Worm (Caenorhabditis elegans) whole organism, midembryonic: ENCODE results near the gene cal-7.

Source experiments
- T22C8.4 ChIP-seq: fragments of 200-800 bp; sonication (Bioruptor generic); IDR thresholded peaks from 2 replicates; pipeline ENCODE4 v1.3.6; 2022; ENCODE audit warnings: missing genetic modification characterization, missing compliant biosample characterization
- cog-1 ChIP-seq: sonication (generic microtip); optimal IDR thresholded peaks from 2 replicates; lab custom pipeline; 2016; ENCODE audit warnings: missing genetic modification characterization, missing compliant biosample characterization
- flt-1 ChIP-seq: fragments of 200-800 bp; sonication (Bioruptor generic); IDR thresholded peaks from 2 replicates; pipeline ENCODE4 v1.3.6; 2022; ENCODE audit warnings: missing genetic modification characterization, missing compliant biosample characterization
- klf-2 ChIP-seq: fragments of 200-800 bp; sonication (Bioruptor generic); conservative IDR thresholded peaks from 2 replicates; pipeline ENCODE4 v1.3.6; 2022; ENCODE audit warnings: missing genetic modification reagents, missing genetic modification characterization, missing compliant biosample characterization
- med-1 ChIP-seq: sonication (generic microtip); optimal IDR thresholded peaks from 2 replicates; lab custom pipeline; 2017; ENCODE audit warnings: missing genetic modification characterization, mild to moderate bottlenecking, missing compliant biosample characterization, antibody characterized with exemption, missing genetic modification reagents; ENCODE audit not compliant: insufficient read depth
- ref-1 ChIP-seq: fragments of 200-800 bp; sonication (Bioruptor generic); conservative IDR thresholded peaks from 2 replicates; pipeline ENCODE4 v1.3.6; 2022; ENCODE audit warnings: missing genetic modification reagents, missing genetic modification characterization, missing compliant biosample characterization
- tab-1 ChIP-seq: fragments of 200-800 bp; sonication (Bioruptor generic); IDR thresholded peaks from 2 replicates; pipeline ENCODE4 v1.3.6; 2022; ENCODE audit warnings: missing genetic modification characterization, missing compliant biosample characterization
- ztf-23 ChIP-seq: fragments of 200-800 bp; sonication (Bioruptor generic); IDR thresholded peaks from 2 replicates; pipeline ENCODE4 v1.3.6; 2022; ENCODE audit warnings: missing genetic modification reagents, missing genetic modification characterization, missing compliant biosample characterization
- ztf-29 ChIP-seq: fragments of 200-800 bp; sonication (Bioruptor generic); IDR thresholded peaks from 2 replicates; pipeline ENCODE4 v1.3.6; 2022; ENCODE audit warnings: missing genetic modification reagents, missing genetic modification characterization, missing compliant biosample characterization

cal-7 gene

ce11 chrV:9758437-9758836, 24.5 kb downstream of the cal-7 start:
- no peak for TF ChIP-seq T22C8.4 (GFP tag; lab: Robert Waterston, UW)
- no peak for TF ChIP-seq ztf-29 (GFP tag; lab: Robert Waterston, UW)
- no peak for TF ChIP-seq klf-2 (GFP tag; lab: Robert Waterston, UW)
- TF ChIP-seq med-1 (GFP tag; lab: Kevin White, UChicago), result no peak
- no peak for TF ChIP-seq ztf-23 (GFP tag; lab: Robert Waterston, UW)
- no peak for TF ChIP-seq cog-1 (tag; lab: Kevin White, UChicago)
- TF ChIP-seq ref-1, result no peak
- TF ChIP-seq tab-1, result no peak
- no peak for TF ChIP-seq flt-1 (GFP tag; lab: Robert Waterston, UW)

DNA sequence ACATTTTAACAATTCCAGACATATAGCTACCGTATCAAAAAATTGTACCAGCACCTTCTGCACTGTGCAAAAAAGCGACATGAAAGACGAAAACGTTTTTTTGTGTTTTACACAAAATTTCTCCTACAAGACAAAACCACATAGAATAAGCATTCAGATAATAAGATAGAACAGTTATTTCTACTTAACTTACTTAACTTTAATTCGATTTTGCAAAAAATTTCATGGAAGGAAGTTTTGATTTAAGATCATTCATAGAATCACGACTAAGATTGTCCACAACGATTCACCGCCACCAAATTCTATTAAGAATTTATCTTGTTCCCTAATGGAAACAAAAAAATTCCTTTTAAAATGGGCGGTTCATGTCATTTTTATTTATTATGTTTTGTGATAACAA, 29.9 kb downstream of the cal-7 start:
- TF ChIP-seq ztf-23 (GFP tag; lab: Robert Waterston, UW), result no peak
- TF ChIP-seq ztf-29 (GFP tag; lab: Robert Waterston, UW), result no peak
- no peak for TF ChIP-seq klf-2 (GFP tag; lab: Robert Waterston, UW)
- TF ChIP-seq T22C8.4 (GFP tag; lab: Robert Waterston, UW), result no peak
- no peak for TF ChIP-seq tab-1
- no peak for TF ChIP-seq flt-1 (GFP tag; lab: Robert Waterston, UW)
- TF ChIP-seq med-1 (GFP tag; lab: Kevin White, UChicago), result no peak
- no peak for TF ChIP-seq ref-1
- TF ChIP-seq cog-1 (tag; lab: Kevin White, UChicago), result no peak

DNA sequence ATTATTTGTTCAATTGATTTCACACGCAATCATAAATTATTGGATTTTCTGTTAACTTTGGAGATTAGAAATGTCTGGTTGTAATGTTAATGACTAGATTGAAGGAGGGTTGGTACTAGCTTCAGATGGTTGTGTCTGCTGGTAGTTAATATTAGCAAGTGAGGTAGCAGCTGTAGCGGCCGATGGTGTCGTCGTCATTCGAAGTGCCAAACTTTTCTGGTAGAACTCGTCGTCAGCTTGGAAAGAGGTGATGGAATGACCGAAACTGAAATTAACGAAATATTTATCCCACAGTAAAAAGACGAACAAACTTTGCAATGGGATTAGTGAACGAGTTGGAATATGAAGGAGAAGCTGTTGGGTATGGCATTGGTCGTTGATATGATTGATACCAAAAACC, 30.6 kb downstream of the cal-7 start:
- TF ChIP-seq ztf-23 (GFP tag; lab: Robert Waterston, UW) (no peak), ztf-29 (GFP tag; lab: Robert Waterston, UW) (no peak), T22C8.4 (GFP tag; lab: Robert Waterston, UW) (no peak), cog-1 (tag; lab: Kevin White, UChicago) (no peak), med-1 (GFP tag; lab: Kevin White, UChicago) (no peak), ref-1 (no peak), flt-1 (GFP tag; lab: Robert Waterston, UW) (no peak), tab-1 (no peak), klf-2 (GFP tag; lab: Robert Waterston, UW) (no peak)

ce11 chrV:9765622-9766021, 31.7 kb downstream of the cal-7 start:
- TF ChIP-seq klf-2 (GFP tag; lab: Robert Waterston, UW) (no peak), ztf-23 (GFP tag; lab: Robert Waterston, UW) (no peak), flt-1 (GFP tag; lab: Robert Waterston, UW) (no peak), ztf-29 (GFP tag; lab: Robert Waterston, UW) (no peak), cog-1 (tag; lab: Kevin White, UChicago) (no peak), T22C8.4 (GFP tag; lab: Robert Waterston, UW) (no peak), tab-1 (no peak), ref-1 (no peak)

DNA sequence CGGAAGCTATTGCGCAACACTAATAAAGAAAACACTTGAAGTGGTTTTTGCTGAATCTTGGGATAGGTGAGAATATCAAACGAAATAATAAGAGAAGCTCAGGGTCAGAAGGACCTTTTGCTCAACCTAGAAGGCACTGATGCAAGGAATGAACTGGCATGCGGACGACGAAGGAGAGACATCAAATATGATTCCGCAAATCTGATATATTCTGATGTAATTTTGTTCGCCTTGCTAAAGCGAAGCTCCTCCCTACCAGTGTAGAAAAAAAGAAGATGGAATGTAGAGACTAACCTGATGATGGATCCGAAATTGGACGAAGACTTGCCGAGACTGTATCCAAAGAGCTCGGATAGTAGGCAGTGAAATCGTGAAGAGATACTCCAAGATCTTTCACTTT, 34.0 kb downstream of the cal-7 start:
- TF ChIP-seq ztf-29 (GFP tag; lab: Robert Waterston, UW) (no peak), ztf-23 (GFP tag; lab: Robert Waterston, UW) (no peak), ref-1 (no peak), flt-1 (GFP tag; lab: Robert Waterston, UW) (no peak), cog-1 (tag; lab: Kevin White, UChicago) (no peak), tab-1 (no peak), T22C8.4 (GFP tag; lab: Robert Waterston, UW) (no peak), med-1 (GFP tag; lab: Kevin White, UChicago) (no peak), klf-2 (GFP tag; lab: Robert Waterston, UW) (no peak)

DNA sequence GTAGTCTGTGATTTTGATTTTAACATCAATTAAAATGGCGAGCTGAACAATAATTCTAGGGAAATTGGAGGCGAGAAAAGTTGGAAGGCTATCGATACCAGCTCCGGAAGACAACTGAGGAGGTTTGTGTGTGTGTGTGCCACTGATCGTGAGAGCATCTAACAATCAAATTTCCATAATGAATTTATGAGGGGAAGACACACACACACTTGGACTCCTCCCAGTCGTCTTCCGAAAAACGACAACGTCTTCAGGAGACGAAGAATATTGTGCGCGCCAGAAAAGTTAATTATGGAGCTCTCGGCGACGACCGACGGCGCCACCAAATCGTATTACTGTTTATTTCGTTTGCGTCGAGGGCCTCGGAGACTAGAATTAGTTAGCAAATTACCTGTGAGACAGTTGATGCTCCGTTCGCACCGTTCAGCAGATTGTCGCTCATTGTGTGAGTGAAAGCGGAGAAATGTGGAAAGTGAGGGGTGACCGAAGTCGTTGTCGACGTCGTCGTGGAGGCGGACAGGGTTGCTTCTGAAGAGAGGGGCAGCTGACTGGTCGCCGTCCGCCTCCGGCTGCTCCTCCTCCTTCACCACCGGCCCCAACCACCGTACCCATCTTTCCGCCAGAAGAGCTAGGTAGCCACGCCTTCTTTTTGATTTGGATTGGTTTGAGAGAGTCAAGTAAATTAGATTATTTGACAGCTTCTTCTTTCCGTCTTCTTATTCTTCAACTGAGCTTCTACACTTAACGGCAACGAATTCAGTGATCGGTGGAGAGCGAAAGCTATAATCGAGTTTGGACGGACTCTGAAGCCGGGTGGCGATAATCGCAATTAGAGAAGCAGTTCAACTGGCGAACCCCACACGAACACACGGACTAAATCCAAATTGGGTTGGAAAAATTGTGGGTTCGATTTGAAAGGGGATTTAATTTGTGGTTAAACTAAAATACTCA, 35.2 kb downstream of the cal-7 start, which contains the start of gene unc-42:
unc-42 (minus strand) TSS at position 564 of the 951 bp plus-strand sequence.
- TF ChIP-seq T22C8.4 (GFP tag; lab: Robert Waterston, UW) (no peak), tab-1 (no peak), ref-1 (no peak), klf-2 (GFP tag; lab: Robert Waterston, UW) (no peak), cog-1 (tag; lab: Kevin White, UChicago) (no peak), med-1 (GFP tag; lab: Kevin White, UChicago) (no peak), ztf-23 (GFP tag; lab: Robert Waterston, UW) (no peak), flt-1 (GFP tag; lab: Robert Waterston, UW) (0 out of 2 replicates have a peak, but pooled peaks have one; percentile 27)

ce11 chrV:9771311-9771710, 37.4 kb downstream of the cal-7 start:
- TF ChIP-seq klf-2 (GFP tag; lab: Robert Waterston, UW) (no peak), ref-1 (no peak), T22C8.4 (GFP tag; lab: Robert Waterston, UW) (no peak), tab-1 (no peak), med-1 (GFP tag; lab: Kevin White, UChicago) (no peak), ztf-29 (GFP tag; lab: Robert Waterston, UW) (no peak), cog-1 (tag; lab: Kevin White, UChicago) (no peak), ztf-23 (GFP tag; lab: Robert Waterston, UW) (no peak), flt-1 (GFP tag; lab: Robert Waterston, UW) (no peak)

- TF ChIP-seq flt-1 (GFP tag; lab: Robert Waterston, UW) (no peak), T22C8.4 (GFP tag; lab: Robert Waterston, UW) (no peak), med-1 (GFP tag; lab: Kevin White, UChicago) (no peak), cog-1 (tag; lab: Kevin White, UChicago) (no peak), tab-1 (no peak)
Measured at ce11 chrV:9771970-9772369, 38.1 kb downstream of the cal-7 start, which contains the start of gene F46B6.2. Gene F46B6.2 (plus strand): TSS chrV:9772285.

ce11 chrV:9775734-9776133, 41.8 kb downstream of the cal-7 start, which contains the start of gene F46B6.12:
Gene F46B6.12 (minus strand): TSS chrV:9775834.
- TF ChIP-seq ztf-23 (GFP tag; lab: Robert Waterston, UW) (no peak), flt-1 (GFP tag; lab: Robert Waterston, UW) (no peak), cog-1 (tag; lab: Kevin White, UChicago) (no peak), T22C8.4 (GFP tag; lab: Robert Waterston, UW) (no peak), klf-2 (GFP tag; lab: Robert Waterston, UW) (no peak), med-1 (GFP tag; lab: Kevin White, UChicago) (no peak), tab-1 (no peak), ztf-29 (GFP tag; lab: Robert Waterston, UW) (no peak), ref-1 (no peak)
